Fruit fly (Drosophila melanogaster): ENCODE data around the gene CG10839.

DNA sequence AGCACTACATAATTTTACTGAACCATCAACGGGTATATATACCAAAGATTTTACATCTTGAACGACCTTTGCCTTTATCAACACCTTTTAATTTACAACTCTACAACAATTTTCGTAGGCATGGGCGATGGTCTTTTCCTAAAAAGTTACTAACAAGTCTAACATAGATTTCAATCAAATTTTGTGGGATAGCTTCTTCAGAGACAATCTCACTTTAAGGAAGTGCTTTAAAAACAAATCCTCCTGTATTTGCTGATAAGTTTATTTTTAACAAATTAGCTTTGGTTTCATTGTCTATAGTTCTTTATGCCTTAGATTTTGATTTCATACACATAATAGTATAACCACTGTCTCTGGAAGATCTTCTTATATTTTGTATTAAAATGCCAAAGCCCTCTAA, 21.7 kb upstream of the CG10839 start, which contains the start of gene CG18063:
- no peak for TF ChIP-seq CG32121 (GFP tag; IDR thresholded peaks at IDR 0.05)
- no peak for TF ChIP-seq EcR (GFP tag; optimal IDR thresholded peaks at IDR 0.05)
- TF ChIP-seq Snoo (tag; optimal IDR thresholded peaks at IDR 0.05) = no peak
- TF ChIP-seq D1 (tag; optimal IDR thresholded peaks at IDR 0.05) = no peak
- TF ChIP-seq CG8301 (tag; optimal IDR thresholded peaks at IDR 0.05) = no peak
- TF ChIP-seq CG17806 (tag; optimal IDR thresholded peaks at IDR 0.05) = no peak
- TF ChIP-seq CG15710 (tag; optimal IDR thresholded peaks at IDR 0.05) = no peak

All from whole organism, pupa.